Fruit fly (Drosophila melanogaster): Measurements from ENCODE around the gene CG14518.

DNA sequence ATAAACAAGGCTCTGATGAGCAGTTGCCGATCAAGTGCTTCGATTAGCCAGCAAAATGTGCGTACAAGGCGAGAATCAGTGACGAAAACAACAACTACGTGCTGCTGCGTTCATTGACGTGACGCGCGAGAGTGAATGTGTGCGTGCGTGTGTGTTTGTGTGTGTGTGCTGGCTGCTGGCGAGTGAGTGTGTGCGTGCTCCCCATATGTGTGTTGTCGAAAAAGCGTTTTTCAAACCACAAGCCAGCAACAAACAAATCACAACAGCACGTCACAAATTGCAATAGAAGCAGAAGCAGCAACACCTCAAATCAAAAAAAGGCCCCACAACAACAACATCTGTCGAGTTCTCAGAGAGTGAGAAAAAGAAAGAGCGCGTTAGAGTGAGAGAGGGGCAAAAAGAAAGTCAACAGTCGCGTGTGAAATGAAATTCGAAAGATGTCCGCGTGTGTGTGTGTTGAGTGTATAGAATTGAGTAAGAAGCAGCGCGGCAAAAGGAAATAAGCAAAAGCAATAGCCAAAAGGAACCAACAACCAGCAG is 39.2 kb downstream of the CG14518 start:
- TF ChIP-seq zen (tag; optimal IDR thresholded peaks at IDR 0.05) (no peak), Abd-B (GFP tag; optimal IDR thresholded peaks at IDR 0.05) (no peak), CG17568 (GFP tag; optimal IDR thresholded peaks at IDR 0.05) (no peak)

Data from whole organism, embryonic.